Fruit fly (Drosophila melanogaster): Measurements from ENCODE around the gene Aven.

Gene Aven

DNA sequence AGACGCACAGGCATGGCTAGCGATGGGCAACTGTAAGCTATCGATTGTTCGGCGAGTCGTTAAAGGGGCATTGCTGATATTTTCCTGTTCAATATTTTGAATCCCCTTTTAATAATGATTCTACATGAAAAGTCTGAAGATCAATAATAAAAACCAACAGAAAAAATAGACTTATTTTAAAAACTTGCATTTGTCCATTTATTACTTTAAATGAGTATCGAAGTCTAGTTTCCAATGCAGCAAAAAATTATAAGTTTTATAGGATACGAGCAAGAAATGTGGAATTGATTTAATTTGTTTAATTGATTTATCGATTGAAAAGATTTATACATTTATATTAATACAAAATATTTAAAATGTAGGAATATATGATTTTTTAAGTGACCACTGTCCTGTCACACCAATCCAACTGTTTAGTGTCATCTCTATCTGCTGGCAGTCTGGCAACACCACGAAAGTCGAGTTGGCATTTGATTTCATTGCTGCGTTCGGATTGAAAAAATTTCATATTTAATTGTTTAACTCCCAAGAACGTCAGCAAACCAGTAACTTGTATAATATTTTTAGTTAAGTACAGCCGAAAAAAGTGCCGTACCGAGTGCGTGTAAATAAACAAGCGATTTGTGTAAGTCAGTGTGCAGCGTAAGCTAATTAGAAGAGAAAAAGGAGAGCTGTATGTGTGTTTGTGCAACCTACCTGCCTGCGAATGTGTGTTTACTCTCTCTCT, 33.7 kb downstream of the Aven start, which contains the start of the genes CG1824 and Sec16 (continued):
- TF ChIP-seq CG3847 (GFP tag; IDR thresholded peaks at IDR 0.05) (0 out of 2 replicates have a peak, but pooled peaks have one; percentile 38), D19B (GFP tag; optimal IDR thresholded peaks at IDR 0.05) (no peak), bowl (GFP tag; IDR thresholded peaks at IDR 0.05) (no peak), CG13424 (tag; optimal IDR thresholded peaks at IDR 0.05) (peak; percentile 50), Usf (GFP tag; optimal IDR thresholded peaks at IDR 0.05) (no peak), dimm (GFP tag; IDR thresholded peaks at IDR 0.05) (no peak), CG14014 (GFP tag; IDR thresholded peaks at IDR 0.05) (no peak), CG17361 (GFP tag; IDR thresholded peaks at IDR 0.05) (peak; percentile 84), Tbp (GFP tag; optimal IDR thresholded peaks at IDR 0.05) (no peak), CG6654 (GFP tag; optimal IDR thresholded peaks at IDR 0.05) (no peak), CG10543 (GFP tag; optimal IDR thresholded peaks at IDR 0.05) (peak; percentile 69), CG18011 (GFP tag; optimal IDR thresholded peaks at IDR 0.05) (no peak), CG34224 (GFP tag; IDR thresholded peaks at IDR 0.05; ENCODE audit: partially characterized antibody) (no peak; the same call in 2 of the 3 replicates), fd64A (GFP tag; optimal IDR thresholded peaks at IDR 0.05) (no peak), CG30431 (GFP tag; optimal IDR thresholded peaks at IDR 0.05) (no peak), CG4730 (GFP tag; IDR thresholded peaks at IDR 0.05) (no peak), tll (GFP tag; optimal IDR thresholded peaks at IDR 0.05) (peak in 1 of 2 experiments; percentile 18), NfI (GFP tag; optimal IDR thresholded peaks at IDR 0.05) (peak; percentile 17), sd (tag; optimal IDR thresholded peaks at IDR 0.05) (no peak), CG6175 (GFP tag; IDR thresholded peaks at IDR 0.05) (no peak), CG43689 (GFP tag; IDR thresholded peaks at IDR 0.05) (no peak), chinmo (GFP tag; IDR thresholded peaks at IDR 0.05; ENCODE audit: partially characterized antibody) (no peak), zen (tag; optimal IDR thresholded peaks at IDR 0.05) (no peak), otp (GFP tag; IDR thresholded peaks at IDR 0.05) (no peak), CG3838 (GFP tag; optimal IDR thresholded peaks at IDR 0.05) (no peak), CG5180 (GFP tag; optimal IDR thresholded peaks at IDR 0.05) (no peak), Sry-δ (GFP tag; optimal IDR thresholded peaks at IDR 0.05) (peak; percentile 82), CG33557 (GFP tag; optimal IDR thresholded peaks at IDR 0.05) (peak; percentile 34), Nf-YA (GFP tag; IDR thresholded peaks at IDR 0.05) (no peak), CG4404 (GFP tag; IDR thresholded peaks at IDR 0.05) (no peak), bcd (GFP tag; optimal IDR thresholded peaks at IDR 0.05) (peak; percentile 34), abd-A (tag; optimal IDR thresholded peaks at IDR 0.05) (no peak), vnd (GFP tag; IDR thresholded peaks at IDR 0.05; ENCODE audit: partially characterized antibody) (no peak), ranshi (GFP tag; IDR thresholded peaks at IDR 0.05) (no peak), sna (GFP tag; IDR thresholded peaks at IDR 0.05; ENCODE audit: partially characterized antibody) (no peak), CG15269 (tag; optimal IDR thresholded peaks at IDR 0.05) (no peak), D19A (tag; optimal IDR thresholded peaks at IDR 0.05) (peak; percentile 26), pho (GFP tag; optimal IDR thresholded peaks at IDR 0.05) (no peak), CG12391 (tag; optimal IDR thresholded peaks at IDR 0.05) (peak; percentile 72), CG14860 (GFP tag; IDR thresholded peaks at IDR 0.05; ENCODE audit: partially characterized antibody) (0 out of 3 replicates have a peak, but pooled peaks have one; percentile 38), CG1647 (GFP tag; optimal IDR thresholded peaks at IDR 0.05) (no peak), Atf6 (GFP tag; IDR thresholded peaks at IDR 0.05) (no peak), Fer2 (tag; optimal IDR thresholded peaks at IDR 0.05) (peak; percentile 19), Pdp1 (GFP tag; optimal IDR thresholded peaks at IDR 0.05) (no peak), H15 (GFP tag; IDR thresholded peaks at IDR 0.05) (no peak), HmgD (GFP tag; optimal IDR thresholded peaks at IDR 0.05) (no peak), CG3995 (GFP tag; optimal IDR thresholded peaks at IDR 0.05) (peak; percentile 93), MBD-R2 (GFP tag; IDR thresholded peaks at IDR 0.05) (no peak; the same call in 1 of the 2 replicates), CG7786 (GFP tag; optimal IDR thresholded peaks at IDR 0.05) (peak; percentile 7)
